Worm (Caenorhabditis elegans): ENCODE results near the gene sri-33.
"Not testable (repeated sequence)": the region's sequence is repeated elsewhere in the genome, so short reads cannot be mapped to it uniquely, and the experiment has no call there.

DNA sequence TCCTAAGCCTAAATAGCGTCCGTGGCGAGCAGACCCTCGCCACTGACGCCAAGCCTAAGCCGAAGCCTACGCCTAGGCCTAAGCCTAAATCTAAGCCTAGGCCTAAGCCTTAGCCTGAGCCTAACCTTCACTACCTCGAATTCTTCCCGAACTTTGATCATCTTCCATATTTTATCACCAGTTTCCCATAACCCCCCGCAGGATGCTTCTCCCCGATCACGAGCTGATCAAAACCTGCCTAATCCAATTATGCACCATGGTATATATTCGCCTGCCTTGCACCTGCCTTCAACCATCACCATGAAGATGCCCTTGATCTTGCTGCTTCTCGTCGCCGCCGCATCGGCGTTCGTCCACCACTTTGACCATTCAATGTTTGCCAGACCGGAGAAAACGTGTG, 29.9 kb downstream of the sri-33 start, which contains the start of gene ins-31:
- TF ChIP-seq lin-39 (tag; optimal IDR thresholded peaks at IDR 0.05); nhr-11 (tag; optimal IDR thresholded peaks at IDR 0.05); daf-12 (tag; optimal IDR thresholded peaks at IDR 0.05); mxl-3 (GFP tag; optimal IDR thresholded peaks at IDR 0.05); lim-7 (GFP tag; IDR thresholded peaks at IDR 0.05); fkh-10 (GFP tag; optimal IDR thresholded peaks at IDR 0.05); zip-11 (GFP tag; IDR thresholded peaks at IDR 0.05); lir-3 (tag; optimal IDR thresholded peaks at IDR 0.05); unc-130 (GFP tag; optimal IDR thresholded peaks at IDR 0.05); unc-62 (GFP tag; optimal IDR thresholded peaks at IDR 0.05 in 1 of 2); unc-62 (tag; optimal IDR thresholded peaks at IDR 0.05); jun-1 (tag; optimal IDR thresholded peaks at IDR 0.05); R02D3.7 (tag; optimal IDR thresholded peaks at IDR 0.05): not testable (repeated sequence)
